Fruit fly (Drosophila melanogaster): Measurements from ENCODE around the gene Ncoa6.

DNA sequence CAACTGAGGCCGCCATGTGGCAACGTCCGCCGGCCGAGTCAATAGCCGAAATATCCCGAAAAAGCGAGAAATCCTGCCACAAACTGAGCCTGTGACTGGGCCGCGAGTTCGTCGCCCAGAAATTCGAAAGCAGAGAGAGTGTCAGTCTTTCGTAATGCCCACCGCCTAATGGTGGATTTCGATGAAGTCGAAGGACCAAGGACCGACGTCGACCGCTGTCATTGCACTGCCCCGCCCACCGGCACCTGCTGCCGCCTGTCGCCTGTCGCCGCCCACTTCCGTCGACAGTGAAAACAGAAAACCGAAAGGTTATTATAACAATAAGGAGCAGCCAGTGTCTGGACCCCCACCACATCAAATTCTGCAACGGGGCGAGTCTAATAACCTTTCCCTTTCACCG lies 39.9 kb downstream of the Ncoa6 start:
- TF ChIP-seq psq (optimal IDR thresholded peaks at IDR 0.05) (no peak), pan (optimal IDR thresholded peaks at IDR 0.05) (no peak), usp (GFP tag; optimal IDR thresholded peaks at IDR 0.05) (no peak)
